Worm (Caenorhabditis elegans) whole organism, midembryonic: ENCODE results near the gene ptr-14.

Experiments
- T22C8.4 ChIP-seq: fragments of 200-800 bp; sonication (Bioruptor generic); IDR thresholded peaks from 2 replicates; pipeline ENCODE4 v1.3.6; 2022; ENCODE audit warnings: missing genetic modification characterization, missing compliant biosample characterization
- cog-1 ChIP-seq: sonication (generic microtip); optimal IDR thresholded peaks from 2 replicates; lab custom pipeline; 2016; ENCODE audit warnings: missing genetic modification characterization, missing compliant biosample characterization
- flt-1 ChIP-seq: fragments of 200-800 bp; sonication (Bioruptor generic); IDR thresholded peaks from 2 replicates; pipeline ENCODE4 v1.3.6; 2022; ENCODE audit warnings: missing genetic modification characterization, missing compliant biosample characterization
- klf-2 ChIP-seq: fragments of 200-800 bp; sonication (Bioruptor generic); conservative IDR thresholded peaks from 2 replicates; pipeline ENCODE4 v1.3.6; 2022; ENCODE audit warnings: missing genetic modification reagents, missing genetic modification characterization, missing compliant biosample characterization
- med-1 ChIP-seq: sonication (generic microtip); optimal IDR thresholded peaks from 2 replicates; lab custom pipeline; 2017; ENCODE audit warnings: missing genetic modification characterization, mild to moderate bottlenecking, missing compliant biosample characterization, antibody characterized with exemption, missing genetic modification reagents; ENCODE audit not compliant: insufficient read depth
- ref-1 ChIP-seq: fragments of 200-800 bp; sonication (Bioruptor generic); conservative IDR thresholded peaks from 2 replicates; pipeline ENCODE4 v1.3.6; 2022; ENCODE audit warnings: missing genetic modification reagents, missing genetic modification characterization, missing compliant biosample characterization
- tab-1 ChIP-seq: fragments of 200-800 bp; sonication (Bioruptor generic); IDR thresholded peaks from 2 replicates; pipeline ENCODE4 v1.3.6; 2022; ENCODE audit warnings: missing genetic modification characterization, missing compliant biosample characterization
- ztf-23 ChIP-seq: fragments of 200-800 bp; sonication (Bioruptor generic); IDR thresholded peaks from 2 replicates; pipeline ENCODE4 v1.3.6; 2022; ENCODE audit warnings: missing genetic modification reagents, missing genetic modification characterization, missing compliant biosample characterization
- ztf-29 ChIP-seq: fragments of 200-800 bp; sonication (Bioruptor generic); IDR thresholded peaks from 2 replicates; pipeline ENCODE4 v1.3.6; 2022; ENCODE audit warnings: missing genetic modification reagents, missing genetic modification characterization, missing compliant biosample characterization

ce11 chrIV:10573471-10573870 is 41.8 kb upstream of the ptr-14 start:
- no peak for TF ChIP-seq flt-1 (GFP tag; lab: Robert Waterston, UW)
- no peak for TF ChIP-seq ztf-29 (GFP tag; lab: Robert Waterston, UW)
- no peak for TF ChIP-seq tab-1
- TF ChIP-seq T22C8.4 (GFP tag; lab: Robert Waterston, UW) = no peak
- TF ChIP-seq ztf-23 (GFP tag; lab: Robert Waterston, UW) = no peak
- no peak for TF ChIP-seq cog-1 (tag; lab: Kevin White, UChicago)
- no peak for TF ChIP-seq klf-2 (GFP tag; lab: Robert Waterston, UW)
- TF ChIP-seq ref-1 (GFP tag; lab: Robert Waterston, UW) = no peak
- TF ChIP-seq med-1 = no peak
